Fruit fly (Drosophila melanogaster) whole organism, wandering third instar larva: Measurements from ENCODE around the gene beta-Man.

Experiments
- CG9705 ChIP-seq: fragments of 200-800 bp; sonication (Bioruptor generic); optimal IDR thresholded peaks from 2 replicates; lab custom pipeline; 2018; ENCODE audit warnings: missing biosample characterization, mild to moderate bottlenecking, missing genetic modification characterization
- dl ChIP-seq, 2 experiments: fragments of 175-275, 200-275 bp in 1 of 2; fragments of 200-275 bp in 1 of 2; sonication (Bioruptor generic); optimal IDR thresholded peaks; lab custom pipeline; 2018; ENCODE audit warnings: mild to moderate bottlenecking in 2 of 2, missing biosample characterization in 2 of 2, missing genetic modification characterization in 2 of 2, moderate library complexity in 2 of 2; ENCODE audit not compliant: partially characterized antibody in 2 of 2, insufficient read depth in 1 of 2
- psq ChIP-seq: fragments of 200-800 bp; sonication (Bioruptor generic); optimal IDR thresholded peaks from 3 replicates; lab custom pipeline; 2017; ENCODE audit warnings: missing biosample characterization, mild to moderate bottlenecking, missing genetic modification characterization, moderate library complexity

dm6 chr3R:4236534-4236933 lies 39.5 kb downstream of the beta-Man start:
- TF ChIP-seq psq = no peak
- no peak for TF ChIP-seq CG9705 (GFP tag; lab: Kevin White, UChicago)
- no peak for TF ChIP-seq dl (GFP tag; optimal IDR thresholded peaks at IDR 0.05; lab: Kevin White, UChicago; ENCODE audit: insufficient read depth in 1 of 2, partially characterized antibody in 2 of 2)
